Worm (Caenorhabditis elegans): ENCODE results near the gene klp-18.

The klp-18 gene

DNA sequence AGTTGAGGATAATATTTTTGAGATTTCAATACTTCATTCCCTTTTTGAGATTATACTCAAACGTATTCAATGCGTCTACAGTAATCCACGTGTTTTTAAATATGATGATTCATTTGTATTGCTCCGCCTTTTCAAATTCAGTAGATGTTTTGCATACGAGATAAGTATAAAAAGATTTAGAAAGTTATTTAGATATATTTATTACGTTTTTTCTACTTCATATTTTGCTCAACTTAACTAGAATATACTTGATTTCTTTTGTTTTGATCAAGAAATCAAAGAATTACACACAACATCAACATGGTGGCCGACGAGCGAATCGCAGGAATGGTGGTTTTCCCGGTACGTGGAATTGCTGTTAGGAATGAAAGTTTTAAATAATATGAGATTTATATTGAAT lies 17.7 kb downstream of the klp-18 start, which contains the start of gene srx-50:
Gene srx-50 (plus strand): TSS at position 301 of the 400 bp plus-strand sequence.
- TF ChIP-seq daf-19 (GFP tag; conservative IDR thresholded peaks at IDR 0.05) (no peak), dpl-1 (GFP tag; optimal IDR thresholded peaks at IDR 0.05) (no peak), Y75B8A.6 (GFP tag; IDR thresholded peaks at IDR 0.05) (no peak), egl-43 (GFP tag; IDR thresholded peaks at IDR 0.05) (no peak), nhr-28 (tag; optimal IDR thresholded peaks at IDR 0.05) (no peak), Y105C5A.15 (GFP tag; IDR thresholded peaks at IDR 0.05) (no peak), ama-1 (optimal IDR thresholded peaks at IDR 0.05) (no peak), egl-27 (tag; optimal IDR thresholded peaks at IDR 0.05) (no peak), fkh-10 (GFP tag; optimal IDR thresholded peaks at IDR 0.05) (no peak), nhr-11 (tag; optimal IDR thresholded peaks at IDR 0.05) (no peak), pqm-1 (tag; optimal IDR thresholded peaks at IDR 0.05) (no peak), vab-7 (GFP tag; IDR thresholded peaks at IDR 0.05) (no peak), sdz-12 (GFP tag; optimal IDR thresholded peaks at IDR 0.05) (no peak), lin-1 (GFP tag; IDR thresholded peaks at IDR 0.05) (no peak), saeg-2 (GFP tag; IDR thresholded peaks at IDR 0.05) (no peak)

DNA sequence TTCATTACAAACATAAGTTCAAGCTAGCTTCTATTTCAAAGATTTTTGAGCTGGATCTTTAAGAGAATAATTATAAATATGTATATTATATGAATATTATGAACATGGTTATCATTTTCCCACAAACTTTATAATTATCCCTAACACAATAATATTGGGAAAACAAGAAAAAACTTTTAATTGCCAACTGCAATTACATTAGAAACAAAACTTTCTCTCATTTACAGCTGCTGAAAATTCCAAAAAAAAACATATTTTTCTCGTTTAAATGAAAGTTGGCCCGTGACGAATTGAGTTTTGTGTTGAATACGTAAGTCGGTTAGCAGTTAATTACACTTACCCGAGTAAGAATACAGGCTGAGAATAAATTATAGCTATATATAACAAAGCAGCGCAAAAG lies 22.7 kb downstream of the klp-18 start:
- peak; percentile 90 for TF ChIP-seq aha-1 (tag)
- no peak for TF ChIP-seq spr-1 (tag; optimal IDR thresholded peaks at IDR 0.05)

DNA sequence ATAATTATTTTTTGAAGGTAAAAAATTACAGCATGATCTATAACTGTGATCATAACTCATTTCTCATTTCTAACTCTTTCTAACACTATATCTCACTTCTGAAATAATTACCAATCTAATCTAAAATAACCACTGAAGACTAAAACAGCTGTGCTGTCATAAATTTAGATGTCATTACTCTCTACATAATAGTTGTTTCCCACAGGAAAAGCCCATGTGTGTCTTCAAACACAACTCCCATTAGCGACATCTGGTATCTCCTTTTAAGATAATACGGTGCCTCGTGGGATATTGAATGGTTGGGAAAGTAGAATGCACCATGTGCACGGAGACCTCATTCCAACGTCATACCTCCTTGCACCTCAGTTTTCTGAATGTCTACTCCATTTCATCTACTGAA lies 25.0 kb downstream of the klp-18 start, which contains the start of gene Y43B11AL.1:
Gene Y43B11AL.1 (plus strand): TSS at position 301 of the 400 bp plus-strand sequence.
- no peak for TF ChIP-seq Y105C5A.15 (GFP tag; IDR thresholded peaks at IDR 0.05)
- no peak for TF ChIP-seq nhr-10 (tag; optimal IDR thresholded peaks at IDR 0.05)
- TF ChIP-seq F37D6.2 (tag; optimal IDR thresholded peaks at IDR 0.05) = no peak
- TF ChIP-seq ztf-11 (tag; optimal IDR thresholded peaks at IDR 0.05) = no peak
- no peak for TF ChIP-seq lin-15B (tag; optimal IDR thresholded peaks at IDR 0.05)
- TF ChIP-seq ceh-82 (tag; optimal IDR thresholded peaks at IDR 0.05) = no peak
- no peak for TF ChIP-seq rbr-2 (tag; optimal IDR thresholded peaks at IDR 0.05)
- no peak for TF ChIP-seq hlh-11 (tag; optimal IDR thresholded peaks at IDR 0.05)
- TF ChIP-seq dmd-9 (GFP tag; IDR thresholded peaks at IDR 0.05) = no peak
- no peak for TF ChIP-seq mep-1 (tag; optimal IDR thresholded peaks at IDR 0.05)
- no peak for TF ChIP-seq ztf-7 (tag; optimal IDR thresholded peaks at IDR 0.05)
- TF ChIP-seq lin-39 (tag; optimal IDR thresholded peaks at IDR 0.05) = no peak
- TF ChIP-seq pha-4 (GFP tag; IDR thresholded peaks at IDR 0.05) = no peak
- TF ChIP-seq pha-4 (tag; optimal IDR thresholded peaks at IDR 0.05) = no peak
- no peak for TF ChIP-seq nhr-41 (GFP tag; IDR thresholded peaks at IDR 0.05)
- no peak for TF ChIP-seq hlh-30 (tag; optimal IDR thresholded peaks at IDR 0.05; ENCODE audit: insufficient read depth)
- no peak for TF ChIP-seq set-16 (GFP tag; IDR thresholded peaks at IDR 0.05)
- TF ChIP-seq daf-12 (tag; optimal IDR thresholded peaks at IDR 0.05) = no peak
- TF ChIP-seq ceh-62 (tag; optimal IDR thresholded peaks at IDR 0.05) = no peak
- no peak for TF ChIP-seq daf-8 (GFP tag; IDR thresholded peaks at IDR 0.05)

DNA sequence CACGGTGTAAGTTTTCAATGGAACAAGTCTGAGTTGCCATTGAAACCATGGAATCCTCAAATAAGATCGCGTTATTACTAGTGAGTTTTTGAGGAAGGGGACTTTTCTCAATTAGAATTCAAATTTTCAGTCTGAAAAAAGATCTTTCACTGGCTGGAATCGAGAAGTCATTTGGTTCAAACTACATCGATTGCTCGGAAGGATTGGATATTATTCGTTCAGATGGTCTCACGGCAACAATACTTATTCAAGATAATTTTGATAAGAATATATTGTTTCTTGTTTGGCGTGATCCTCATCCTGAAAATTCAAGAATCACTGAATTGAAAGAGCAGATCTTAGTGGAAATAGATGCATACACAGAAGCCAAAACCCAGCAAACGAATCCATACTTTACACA lies 27.4 kb downstream of the klp-18 start:
- no peak for TF ChIP-seq ama-1 (optimal IDR thresholded peaks at IDR 0.05)
- TF ChIP-seq duxl-1 (tag; optimal IDR thresholded peaks at IDR 0.05; ENCODE audit: poor library complexity) = no peak
- peak in 1 of 2 experiments; percentile 93 for TF ChIP-seq unc-62 (GFP tag; optimal IDR thresholded peaks at IDR 0.05 in 1 of 2)
- TF ChIP-seq unc-62 (tag; optimal IDR thresholded peaks at IDR 0.05) = no peak

Measured in whole organism, L4 larva.